In the genomic region with DNA sequence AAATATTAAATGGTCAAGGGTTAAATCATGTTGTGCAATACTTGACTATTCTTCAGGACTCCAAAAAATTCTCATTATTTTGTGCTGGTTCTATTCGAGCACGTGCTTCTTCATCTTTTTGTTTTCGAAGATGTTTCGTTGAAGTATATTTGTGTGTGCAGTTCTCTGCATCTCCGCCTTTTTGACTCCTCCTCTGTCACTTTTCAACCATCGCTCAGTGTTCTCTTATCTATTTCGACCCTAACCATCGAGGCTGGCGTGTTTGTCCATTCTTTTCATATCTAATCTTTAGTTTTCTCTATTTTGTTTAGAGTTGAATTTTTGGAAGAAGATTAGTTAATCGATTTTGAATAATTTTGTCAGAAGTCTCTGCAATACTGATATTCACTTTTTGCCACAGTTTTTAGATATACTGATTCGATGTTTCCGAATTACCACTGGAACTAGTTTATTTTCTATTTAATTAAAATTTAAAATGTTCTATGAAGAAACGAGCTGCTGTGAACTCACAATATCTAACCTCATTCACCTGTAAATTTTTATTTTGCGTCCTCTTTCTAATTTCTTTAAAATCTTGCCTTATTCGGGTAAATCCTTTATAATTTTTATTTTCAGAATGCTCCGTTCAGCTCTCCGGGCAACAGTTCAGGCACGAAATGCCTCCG, we compare ENCODE assay signal across 3 worm cellular contexts.
TF ChIP-seq lines count a peak whose summit lies in the region.

A gene (plus strand): TSS at position 615 of the 665 bp plus-strand sequence.

TF ChIP-seq in whole organism, L1 larva, 84 proteins besides CTCF, POLR2A, EP300 and RAD21 (continued from another document):
- peak; percentile 57 for TF ChIP-seq nhr-20 (tag; optimal IDR thresholded peaks at IDR 0.05; lab: Kevin White, UChicago)
- no peak for TF ChIP-seq elt-3 (tag; optimal IDR thresholded peaks at IDR 0.05; lab: Kevin White, UChicago)
- TF ChIP-seq mep-1 (tag; optimal IDR thresholded peaks at IDR 0.05; lab: Kevin White, UChicago): peak; percentile 21
- TF ChIP-seq fkh-4 (tag; optimal IDR thresholded peaks at IDR 0.05; lab: Kevin White, UChicago; ENCODE audit: borderline replicate concordance): no peak
- peak; percentile 35 for TF ChIP-seq snu-23 (GFP tag; optimal IDR thresholded peaks at IDR 0.05; lab: Kevin White, UChicago)
- no peak for TF ChIP-seq nhr-47 (tag; optimal IDR thresholded peaks at IDR 0.05; lab: Kevin White, UChicago)
- TF ChIP-seq nhr-85 (tag; lab: Kevin White, UChicago): peak; percentile 57
- no peak for TF ChIP-seq jun-1 (tag; optimal IDR thresholded peaks at IDR 0.05; lab: Kevin White, UChicago)
- peak in 1 of 2 experiments; percentile 7 for TF ChIP-seq lin-35 (GFP tag; optimal IDR thresholded peaks at IDR 0.05; lab: Kevin White, UChicago)
- peak; percentile 39 for TF ChIP-seq blmp-1 (tag; optimal IDR thresholded peaks at IDR 0.05; lab: Kevin White, UChicago)
- TF ChIP-seq ceh-82 (tag; optimal IDR thresholded peaks at IDR 0.05; lab: Kevin White, UChicago): no peak
- TF ChIP-seq grh-1 (GFP tag; IDR thresholded peaks at IDR 0.05; lab: Robert Waterston, UW): no peak
- TF ChIP-seq nhr-84 (tag; optimal IDR thresholded peaks at IDR 0.05; lab: Kevin White, UChicago): no peak
- TF ChIP-seq tlp-1 (tag; optimal IDR thresholded peaks at IDR 0.05; lab: Kevin White, UChicago): no peak
- no peak for TF ChIP-seq fos-1 (tag; optimal IDR thresholded peaks at IDR 0.05; lab: Kevin White, UChicago)
- TF ChIP-seq skn-1 (tag; optimal IDR thresholded peaks at IDR 0.05; lab: Kevin White, UChicago): no peak
- no peak for TF ChIP-seq unc-130 (tag; optimal IDR thresholded peaks at IDR 0.05; lab: Kevin White, UChicago)
- TF ChIP-seq nhr-90 (tag; optimal IDR thresholded peaks at IDR 0.05; lab: Kevin White, UChicago; ENCODE audit: poor library complexity): no peak
- TF ChIP-seq lin-13 (GFP tag; optimal IDR thresholded peaks at IDR 0.05; lab: Kevin White, UChicago): no peak
- TF ChIP-seq ceh-8 (GFP tag; optimal IDR thresholded peaks at IDR 0.05; lab: Kevin White, UChicago): no peak
- no peak for TF ChIP-seq ces-1 (GFP tag; optimal IDR thresholded peaks at IDR 0.05; lab: Kevin White, UChicago)
- peak; percentile 48 for TF ChIP-seq elt-2 (tag; optimal IDR thresholded peaks at IDR 0.05; lab: Kevin White, UChicago)
- TF ChIP-seq lin-39 (tag; optimal IDR thresholded peaks at IDR 0.05; lab: Kevin White, UChicago): no peak
- no peak for TF ChIP-seq ceh-63 (GFP tag; optimal IDR thresholded peaks at IDR 0.05; lab: Kevin White, UChicago)
- no peak for TF ChIP-seq ceh-88 (GFP tag; IDR thresholded peaks at IDR 0.05; lab: Robert Waterston, UW)
- TF ChIP-seq ama-1 (optimal IDR thresholded peaks at IDR 0.05; lab: Kevin White, UChicago): no peak
- no peak for TF ChIP-seq egl-27 (tag; optimal IDR thresholded peaks at IDR 0.05; lab: Kevin White, UChicago)
- TF ChIP-seq C04F5.9 (tag; optimal IDR thresholded peaks at IDR 0.05; lab: Kevin White, UChicago): no peak
- TF ChIP-seq nhr-11 (tag; optimal IDR thresholded peaks at IDR 0.05; lab: Kevin White, UChicago): no peak
- peak in 1 of 2 experiments; percentile 57 for TF ChIP-seq mdl-1 (tag; optimal IDR thresholded peaks at IDR 0.05; lab: Kevin White, UChicago)
- no peak for TF ChIP-seq C16A3.4 (tag; optimal IDR thresholded peaks at IDR 0.05; lab: Kevin White, UChicago)
- TF ChIP-seq nhr-237 (tag; optimal IDR thresholded peaks at IDR 0.05; lab: Kevin White, UChicago): no peak

TF ChIP-seq in whole organism, L2 larva, 48 proteins besides CTCF, POLR2A, EP300 and RAD21 (continued from another document):
- TF ChIP-seq egl-27 (tag; optimal IDR thresholded peaks at IDR 0.05; lab: Kevin White, UChicago) (no peak), lin-11 (tag; optimal IDR thresholded peaks at IDR 0.05; lab: Kevin White, UChicago) (no peak), elt-3 (tag; optimal IDR thresholded peaks at IDR 0.05; lab: Kevin White, UChicago) (no peak)

TF ChIP-seq in whole organism, L4 larva, 104 proteins besides CTCF, POLR2A, EP300 and RAD21 (continued from another document):
- no peak for TF ChIP-seq madf-5 (GFP tag; IDR thresholded peaks at IDR 0.05; lab: Robert Waterston, UW)
- no peak for TF ChIP-seq tra-1 (GFP tag; IDR thresholded peaks at IDR 0.05; lab: Robert Waterston, UW)
- TF ChIP-seq daf-12 (tag; optimal IDR thresholded peaks at IDR 0.05; lab: Kevin White, UChicago): no peak
- TF ChIP-seq vab-7 (GFP tag; IDR thresholded peaks at IDR 0.05; lab: Robert Waterston, UW): no peak
- no peak for TF ChIP-seq lin-38 (GFP tag; IDR thresholded peaks at IDR 0.05; lab: Robert Waterston, UW)
- no peak for TF ChIP-seq nhr-102 (tag; optimal IDR thresholded peaks at IDR 0.05; lab: Kevin White, UChicago)
- TF ChIP-seq ama-1 (optimal IDR thresholded peaks at IDR 0.05; lab: Kevin White, UChicago): no peak
- TF ChIP-seq nhr-10 (tag; optimal IDR thresholded peaks at IDR 0.05; lab: Kevin White, UChicago): no peak
- TF ChIP-seq ctbp-1 (GFP tag; IDR thresholded peaks at IDR 0.05; lab: Robert Waterston, UW): no peak
- no peak for TF ChIP-seq set-16 (GFP tag; IDR thresholded peaks at IDR 0.05; lab: Robert Waterston, UW)
- no peak for TF ChIP-seq Y75B8A.6 (GFP tag; IDR thresholded peaks at IDR 0.05; lab: Robert Waterston, UW)
- no peak for TF ChIP-seq F26F4.8 (GFP tag; conservative IDR thresholded peaks at IDR 0.05; lab: Robert Waterston, UW)
- no peak for TF ChIP-seq nhr-41 (GFP tag; IDR thresholded peaks at IDR 0.05; lab: Robert Waterston, UW)
- TF ChIP-seq dpl-1 (GFP tag; optimal IDR thresholded peaks at IDR 0.05; lab: Kevin White, UChicago): no peak
- TF ChIP-seq fkh-10 (GFP tag; optimal IDR thresholded peaks at IDR 0.05; lab: Kevin White, UChicago): no peak
- no peak for TF ChIP-seq jun-1 (tag; optimal IDR thresholded peaks at IDR 0.05; lab: Kevin White, UChicago)
- TF ChIP-seq hlh-11 (tag; optimal IDR thresholded peaks at IDR 0.05; lab: Kevin White, UChicago): peak; percentile 75
- TF ChIP-seq nhr-6 (tag; optimal IDR thresholded peaks at IDR 0.05; lab: Kevin White, UChicago): no peak
- TF ChIP-seq ces-1 (GFP tag; optimal IDR thresholded peaks at IDR 0.05; lab: Kevin White, UChicago): no peak
- TF ChIP-seq nhr-237 (tag; optimal IDR thresholded peaks at IDR 0.05; lab: Kevin White, UChicago): no peak
- no peak for TF ChIP-seq ceh-28 (tag; optimal IDR thresholded peaks at IDR 0.05; lab: Kevin White, UChicago)
- no peak for TF ChIP-seq Y105C5A.15 (GFP tag; IDR thresholded peaks at IDR 0.05; lab: Robert Waterston, UW)
- TF ChIP-seq ceh-62 (tag; optimal IDR thresholded peaks at IDR 0.05; lab: Kevin White, UChicago): no peak
- TF ChIP-seq snpc-4 (tag; optimal IDR thresholded peaks at IDR 0.05; lab: Kevin White, UChicago): no peak
- TF ChIP-seq lin-39 (tag; optimal IDR thresholded peaks at IDR 0.05; lab: Kevin White, UChicago): no peak
- peak; percentile 53 for TF ChIP-seq mxl-3 (GFP tag; optimal IDR thresholded peaks at IDR 0.05; lab: Kevin White, UChicago)
- TF ChIP-seq gei-8 (GFP tag; optimal IDR thresholded peaks at IDR 0.05; lab: Kevin White, UChicago): no peak
- no peak for TF ChIP-seq F44E2.7 (GFP tag; IDR thresholded peaks at IDR 0.05; lab: Robert Waterston, UW)
- no peak for TF ChIP-seq lir-3 (tag; optimal IDR thresholded peaks at IDR 0.05; lab: Kevin White, UChicago)
- TF ChIP-seq daf-19 (GFP tag; conservative IDR thresholded peaks at IDR 0.05; lab: Robert Waterston, UW): no peak
- no peak for TF ChIP-seq nhr-25 (tag; optimal IDR thresholded peaks at IDR 0.05; lab: Kevin White, UChicago; ENCODE audit: borderline replicate concordance, insufficient read depth)
- no peak for TF ChIP-seq Y5F2A.4 (GFP tag; optimal IDR thresholded peaks at IDR 0.05; lab: Kevin White, UChicago)
- TF ChIP-seq pha-4 (GFP tag; IDR thresholded peaks at IDR 0.05; lab: Robert Waterston, UW): no peak
- TF ChIP-seq pha-4 (tag; optimal IDR thresholded peaks at IDR 0.05; lab: Kevin White, UChicago): peak; percentile 23
- TF ChIP-seq hif-1 (tag; optimal IDR thresholded peaks at IDR 0.05; lab: Kevin White, UChicago): no peak
- TF ChIP-seq ztf-7 (tag; optimal IDR thresholded peaks at IDR 0.05; lab: Kevin White, UChicago): no peak
- TF ChIP-seq egl-27 (tag; optimal IDR thresholded peaks at IDR 0.05; lab: Kevin White, UChicago): no peak
- TF ChIP-seq fos-1 (tag; optimal IDR thresholded peaks at IDR 0.05; lab: Kevin White, UChicago): no peak
- TF ChIP-seq unc-130 (GFP tag; optimal IDR thresholded peaks at IDR 0.05; lab: Kevin White, UChicago): no peak
- peak in 1 of 2 experiments; percentile 12 for TF ChIP-seq lsy-2 (tag; optimal IDR thresholded peaks at IDR 0.05; lab: Kevin White, UChicago)
- no peak for TF ChIP-seq arid-1 (GFP tag; conservative IDR thresholded peaks at IDR 0.05; lab: Robert Waterston, UW)
- no peak for TF ChIP-seq ztf-11 (tag; optimal IDR thresholded peaks at IDR 0.05; lab: Kevin White, UChicago)
- TF ChIP-seq ceh-20 (GFP tag; IDR thresholded peaks at IDR 0.05; lab: Robert Waterston, UW): no peak
- TF ChIP-seq F10B5.3 (tag; optimal IDR thresholded peaks at IDR 0.05; lab: Kevin White, UChicago): no peak
- peak; percentile 20 for TF ChIP-seq aha-1 (tag; lab: Kevin White, UChicago)
- no peak for TF ChIP-seq daf-16 (GFP tag; optimal IDR thresholded peaks at IDR 0.05; lab: Kevin White, UChicago)
- TF ChIP-seq daf-16 (tag; optimal IDR thresholded peaks at IDR 0.05; lab: Kevin White, UChicago): peak; percentile 79
- TF ChIP-seq mep-1 (tag; optimal IDR thresholded peaks at IDR 0.05; lab: Kevin White, UChicago): no peak
- TF ChIP-seq T20F7.1 (GFP tag; optimal IDR thresholded peaks at IDR 0.05; lab: Kevin White, UChicago): peak; percentile 12
- no peak for TF ChIP-seq zfp-3 (GFP tag; conservative IDR thresholded peaks at IDR 0.05; lab: Robert Waterston, UW)
- TF ChIP-seq ZK337.2 (GFP tag; IDR thresholded peaks at IDR 0.05; lab: Robert Waterston, UW): no peak
- TF ChIP-seq ZK546.5 (tag; optimal IDR thresholded peaks at IDR 0.05; lab: Kevin White, UChicago): no peak
- no peak for TF ChIP-seq tag-97 (GFP tag; IDR thresholded peaks at IDR 0.05; lab: Robert Waterston, UW)
- no peak for TF ChIP-seq hmg-1.1 (GFP tag; IDR thresholded peaks at IDR 0.05; lab: Robert Waterston, UW)
- peak in 1 of 2 experiments; percentile 74 for TF ChIP-seq unc-62 (GFP tag; optimal IDR thresholded peaks at IDR 0.05 in 1 of 2; lab: Kevin White, UChicago)
- no peak for TF ChIP-seq unc-62 (tag; optimal IDR thresholded peaks at IDR 0.05; lab: Kevin White, UChicago)
- no peak for TF ChIP-seq daf-8 (GFP tag; IDR thresholded peaks at IDR 0.05; lab: Robert Waterston, UW)
- peak; percentile 35 for TF ChIP-seq nhr-77 (tag; optimal IDR thresholded peaks at IDR 0.05; lab: Kevin White, UChicago)
- no peak for TF ChIP-seq T26A8.4 (GFP tag; IDR thresholded peaks at IDR 0.05; lab: Robert Waterston, UW)
- TF ChIP-seq dmd-8 (GFP tag; IDR thresholded peaks at IDR 0.05; lab: Robert Waterston, UW): no peak
- no peak for TF ChIP-seq egl-43 (GFP tag; IDR thresholded peaks at IDR 0.05; lab: Robert Waterston, UW)
- no peak for TF ChIP-seq attf-4 (tag; optimal IDR thresholded peaks at IDR 0.05; lab: Kevin White, UChicago)
- TF ChIP-seq zag-1 (tag; optimal IDR thresholded peaks at IDR 0.05; lab: Kevin White, UChicago): no peak
- TF ChIP-seq saeg-2 (GFP tag; IDR thresholded peaks at IDR 0.05; lab: Robert Waterston, UW): no peak
- no peak for TF ChIP-seq nhr-76 (tag; optimal IDR thresholded peaks at IDR 0.05; lab: Kevin White, UChicago)
- TF ChIP-seq nhr-11 (tag; optimal IDR thresholded peaks at IDR 0.05; lab: Kevin White, UChicago): no peak
- TF ChIP-seq Y48G9A.11 (GFP tag; IDR thresholded peaks at IDR 0.05; lab: Robert Waterston, UW): no peak
- peak; percentile 69 for TF ChIP-seq dve-1 (tag; optimal IDR thresholded peaks at IDR 0.05; lab: Kevin White, UChicago; ENCODE audit: insufficient read depth)
- TF ChIP-seq lin-1 (GFP tag; IDR thresholded peaks at IDR 0.05; lab: Robert Waterston, UW): no peak
